Fruit fly (Drosophila melanogaster) whole organism, embryonic: Measurements from ENCODE around the gene Pxd.

Source experiments
- Abd-B ChIP-seq: fragments of 200-800 bp; sonication (Bioruptor generic); optimal IDR thresholded peaks from 2 replicates; lab custom pipeline; 2018; ENCODE audit warnings: missing biosample characterization, mild to moderate bottlenecking, missing genetic modification characterization, moderate library complexity
- Bdp1 ChIP-seq: fragments of 200-800 bp; sonication (Bioruptor generic); optimal IDR thresholded peaks from 3 replicates; lab custom pipeline; 2016; ENCODE audit warnings: missing biosample characterization, missing genetic modification characterization
- BtbVII ChIP-seq: fragments of 200-800 bp; sonication (Bioruptor generic); optimal IDR thresholded peaks from 3 replicates; lab custom pipeline; 2017; ENCODE audit warnings: missing biosample characterization, mild to moderate bottlenecking, missing genetic modification characterization
- CG1024 ChIP-seq: fragments of 200-800 bp; sonication (Bioruptor generic); IDR thresholded peaks from 2 replicates; pipeline ENCODE4 v1.3.6; 2022; ENCODE audit warnings: missing biosample characterization, missing genetic modification characterization
- CG11247 ChIP-seq: fragments of 200-800 bp; sonication (Bioruptor generic); IDR thresholded peaks from 2 replicates; pipeline ENCODE4 v1.3.6; 2022; ENCODE audit warnings: missing biosample characterization, missing genetic modification characterization
- CG11696 ChIP-seq: fragments of 200-800 bp; sonication (Bioruptor generic); IDR thresholded peaks from 2 replicates; pipeline ENCODE4 v1.3.6; 2022; ENCODE audit warnings: missing biosample characterization, missing genetic modification characterization
- CG12071 ChIP-seq: fragments of 200-800 bp; sonication (Bioruptor generic); optimal IDR thresholded peaks from 3 replicates; lab custom pipeline; 2018; ENCODE audit warnings: missing biosample characterization, mild to moderate bottlenecking, missing genetic modification characterization
- CG15011 ChIP-seq: fragments of 200-800 bp; sonication (Bioruptor generic); optimal IDR thresholded peaks from 3 replicates; lab custom pipeline; 2018; ENCODE audit warnings: missing biosample characterization, mild to moderate bottlenecking, missing genetic modification characterization
- CG16863 ChIP-seq: fragments of 200-800 bp; sonication (Bioruptor generic); optimal IDR thresholded peaks from 3 replicates; lab custom pipeline; 2016; ENCODE audit warnings: missing biosample characterization, missing genetic modification characterization
- CG17612 ChIP-seq: fragments of 200-800 bp; sonication (Bioruptor generic); IDR thresholded peaks from 2 replicates; pipeline ENCODE4 v1.3.6; 2022; ENCODE audit warnings: missing biosample characterization, missing genetic modification characterization
- CG17829 ChIP-seq: fragments of 200-800 bp; optimal IDR thresholded peaks from 2 replicates; lab custom pipeline; 2019; ENCODE audit warnings: missing biosample characterization, mild to moderate bottlenecking, missing genetic modification characterization, moderate library complexity
- CG18011 ChIP-seq: fragments of 200-800 bp; sonication (Bioruptor generic); optimal IDR thresholded peaks from 2 replicates; lab custom pipeline; 2017; ENCODE audit warnings: missing biosample characterization, missing genetic modification characterization, mild to moderate bottlenecking, moderate library complexity, missing genotype
- CG18599 ChIP-seq: fragments of 200-800 bp; sonication (Bioruptor generic); optimal IDR thresholded peaks from 3 replicates; lab custom pipeline; 2017; ENCODE audit warnings: missing biosample characterization, missing genetic modification characterization, mild to moderate bottlenecking, moderate library complexity, missing genetic modification reagents
- CG32532 ChIP-seq: fragments of 200-800 bp; sonication (Bioruptor generic); IDR thresholded peaks from 2 replicates; pipeline ENCODE4 v1.3.6; 2022; ENCODE audit warnings: missing biosample characterization, missing genetic modification characterization
- CG32772 ChIP-seq: fragments of 200-800 bp; sonication (Bioruptor generic); IDR thresholded peaks from 2 replicates; pipeline ENCODE4 v1.3.6; 2022; ENCODE audit warnings: missing biosample characterization, missing genetic modification characterization
- CG4707 ChIP-seq: fragments of 200-800 bp; sonication (Bioruptor generic); optimal IDR thresholded peaks from 2 replicates; lab custom pipeline; 2018; ENCODE audit warnings: missing biosample characterization, mild to moderate bottlenecking, missing genetic modification characterization, moderate library complexity
- CG6175 ChIP-seq: fragments of 200-800 bp; sonication (Bioruptor generic); IDR thresholded peaks from 3 replicates; pipeline ENCODE4 v1.3.6; 2022; ENCODE audit warnings: missing biosample characterization, missing genetic modification characterization
- CG6689 ChIP-seq: fragments of 200-800 bp; sonication (Bioruptor generic); IDR thresholded peaks from 2 replicates; pipeline ENCODE4 v1.3.6; 2022; ENCODE audit warnings: missing biosample characterization, missing genetic modification characterization
- CG7357 ChIP-seq: fragments of 200-800 bp; sonication (Bioruptor generic); IDR thresholded peaks from 3 replicates; pipeline ENCODE4 v1.3.6; 2022; ENCODE audit warnings: missing biosample characterization, missing genetic modification characterization
- CG7556 ChIP-seq: fragments of 200-800 bp; sonication (Bioruptor generic); optimal IDR thresholded peaks from 2 replicates; lab custom pipeline; 2017; ENCODE audit warnings: missing biosample characterization, mild to moderate bottlenecking, missing genetic modification characterization
- CG8359 ChIP-seq: fragments of 200-800 bp; sonication (Bioruptor generic); optimal IDR thresholded peaks from 2 replicates; lab custom pipeline; 2017; ENCODE audit warnings: missing biosample characterization, mild to moderate bottlenecking, missing genetic modification characterization, borderline replicate concordance
- CG9817 ChIP-seq: fragments of 200-800 bp; sonication (Bioruptor generic); optimal IDR thresholded peaks from 2 replicates; lab custom pipeline; 2018; ENCODE audit warnings: missing biosample characterization, mild to moderate bottlenecking, missing genetic modification characterization, moderate library complexity
- CHES-1-like ChIP-seq: fragments of 200-800 bp; sonication (Bioruptor generic); optimal IDR thresholded peaks from 2 replicates; lab custom pipeline; 2016; ENCODE audit warnings: missing biosample characterization, missing genetic modification characterization
- Eip74EF ChIP-seq, 2 experiments: fragments of 200-800 bp in 1 of 2; fragments of >200 bp in 1 of 2; sonication (Bioruptor generic) in 1 of 2; optimal IDR thresholded peaks; 2 replicates each; lab custom pipeline; 2017 to 2019; ENCODE audit warnings: missing biosample characterization in 2 of 2, missing genetic modification characterization in 2 of 2, mild to moderate bottlenecking in 1 of 2, moderate library complexity in 1 of 2
- Ets65A ChIP-seq: fragments of 200-800 bp; sonication (Bioruptor generic); peaks from one replicate; lab custom pipeline; 2016; ENCODE audit warnings: missing biosample characterization, missing genetic modification characterization
- HLH54F ChIP-seq: fragments of 200-800 bp; sonication (Bioruptor generic); optimal IDR thresholded peaks from 3 replicates; lab custom pipeline; 2016; ENCODE audit warnings: missing biosample characterization, missing genetic modification characterization
- Hey ChIP-seq: fragments of 200-800 bp; sonication (Bioruptor generic); optimal IDR thresholded peaks from 3 replicates; lab custom pipeline; 2018; ENCODE audit warnings: missing biosample characterization, mild to moderate bottlenecking, missing genetic modification characterization
- Jarid2 ChIP-seq: fragments of 200-800 bp; sonication (Bioruptor generic); optimal IDR thresholded peaks from 3 replicates; lab custom pipeline; 2017; ENCODE audit warnings: mild to moderate bottlenecking, missing biosample characterization, missing genetic modification reagents, missing genetic modification characterization
- Mes4 ChIP-seq: fragments of 200-800 bp; sonication (Bioruptor generic); optimal IDR thresholded peaks from 2 replicates; lab custom pipeline; 2016; ENCODE audit warnings: missing biosample characterization, missing genetic modification characterization
- NC2β ChIP-seq: fragments of 200-800 bp; sonication (Bioruptor generic); optimal IDR thresholded peaks from 2 replicates; lab custom pipeline; 2016; ENCODE audit warnings: missing biosample characterization, missing genetic modification characterization
- Neu2 ChIP-seq: fragments of 200-800 bp; sonication (Bioruptor generic); optimal IDR thresholded peaks from 3 replicates; lab custom pipeline; 2016; ENCODE audit warnings: missing biosample characterization, missing genetic modification characterization, borderline replicate concordance
- NfI ChIP-seq: fragments of 200-800 bp; sonication (Bioruptor generic); optimal IDR thresholded peaks from 3 replicates; lab custom pipeline; 2018; ENCODE audit warnings: missing biosample characterization, mild to moderate bottlenecking, missing genetic modification characterization, moderate library complexity
- Pdp1 ChIP-seq, 2 experiments: fragments of 200-800 bp; sonication (Bioruptor generic); optimal IDR thresholded peaks; 3 replicates each; lab custom pipeline; 2016; ENCODE audit warnings: missing biosample characterization in 2 of 2, missing genetic modification characterization in 2 of 2, mild to moderate bottlenecking in 1 of 2, moderate library complexity in 1 of 2
- Ptx1 ChIP-seq: fragments of 200-800 bp; sonication (Bioruptor generic); IDR thresholded peaks from 2 replicates; pipeline ENCODE4 v1.3.6; 2022; ENCODE audit warnings: missing biosample characterization, missing genetic modification characterization
- Stat92E ChIP-seq, 3 experiments: fragments of >200 bp in 2 of 3; fragments of 200-800 bp in 1 of 3; sonication (Bioruptor generic) in 1 of 3; optimal IDR thresholded peaks; 2 replicates each; lab custom pipeline; 2017 to 2019; ENCODE audit warnings: missing biosample characterization in 3 of 3, missing genetic modification characterization in 3 of 3, mild to moderate bottlenecking in 1 of 3, moderate library complexity in 1 of 3
- Taf1 ChIP-seq: fragments of 200-800 bp; sonication (Bioruptor generic); IDR thresholded peaks from 2 replicates; pipeline ENCODE4 v1.3.6; 2022; ENCODE audit warnings: missing biosample characterization, missing genetic modification characterization
- Xrp1 ChIP-seq: fragments of 200-800 bp; sonication (Bioruptor generic); IDR thresholded peaks from 2 replicates; pipeline ENCODE4 v1.3.6; 2022; ENCODE audit warnings: missing biosample characterization, missing genetic modification characterization
- YL-1 ChIP-seq: fragments of 200-800 bp; sonication (Bioruptor generic); optimal IDR thresholded peaks from 3 replicates; lab custom pipeline; 2017; ENCODE audit warnings: missing biosample characterization, mild to moderate bottlenecking, missing genetic modification characterization
- ab ChIP-seq: fragments of 200-800 bp; sonication (Bioruptor generic); optimal IDR thresholded peaks from 2 replicates; lab custom pipeline; 2016; ENCODE audit warnings: missing biosample characterization, missing genetic modification characterization
- abd-A ChIP-seq: fragments of 200-800 bp; sonication (Bioruptor generic); optimal IDR thresholded peaks from 3 replicates; lab custom pipeline; 2019; ENCODE audit warnings: missing biosample characterization, mild to moderate bottlenecking, missing genetic modification characterization, moderate library complexity
- chm ChIP-seq: fragments of 200-800 bp; sonication (Bioruptor generic); IDR thresholded peaks from 2 replicates; pipeline ENCODE4 v1.3.6; 2022; ENCODE audit warnings: missing biosample characterization, missing genetic modification characterization
- dmrt99B ChIP-seq: fragments of 200-800 bp; sonication (Bioruptor generic); optimal IDR thresholded peaks from 2 replicates; lab custom pipeline; 2018; ENCODE audit warnings: missing biosample characterization, mild to moderate bottlenecking, missing genetic modification characterization, moderate library complexity
- exex ChIP-seq: fragments of 200-800 bp; sonication (Bioruptor generic); optimal IDR thresholded peaks from 4 replicates; lab custom pipeline; 2018; ENCODE audit warnings: missing biosample characterization, mild to moderate bottlenecking, missing genetic modification characterization, moderate library complexity
- jing ChIP-seq: fragments of 200-800 bp; sonication (Bioruptor generic); optimal IDR thresholded peaks from 2 replicates; lab custom pipeline; 2018; ENCODE audit warnings: missing biosample characterization, mild to moderate bottlenecking, missing genetic modification characterization
- lov ChIP-seq, 2 experiments: fragments of 200-800 bp in 1 of 2; fragments of >200 bp in 1 of 2; sonication (Bioruptor generic) in 1 of 2; IDR thresholded peaks in 1 of 2; optimal IDR thresholded peaks in 1 of 2; 2 replicates in 1 of 2; 3 replicates in 1 of 2; pipeline versions ENCODE4 v1.3.6 to Lab custom; 2017 to 2022; ENCODE audit warnings: missing biosample characterization in 1 of 2, missing genetic modification characterization in 1 of 2
- nom ChIP-seq: fragments of 200-800 bp; sonication (Bioruptor generic); optimal IDR thresholded peaks from 2 replicates; lab custom pipeline; 2017; ENCODE audit warnings: missing biosample characterization, missing genetic modification characterization, mild to moderate bottlenecking, moderate library complexity, missing genetic modification reagents
- so ChIP-seq: fragments of 200-800 bp; sonication (Bioruptor generic); IDR thresholded peaks from 3 replicates; pipeline ENCODE4 v1.3.6; 2022; ENCODE audit warnings: missing biosample characterization, missing genetic modification characterization
- wdn ChIP-seq: fragments of 200-800 bp; sonication (Bioruptor generic); IDR thresholded peaks from 2 replicates; pipeline ENCODE4 v1.3.6; 2022; ENCODE audit warnings: missing biosample characterization, missing genetic modification characterization

The Pxd gene

dm6 chr3R:17056183-17056904, 42.0 kb downstream of the Pxd start (continued):
- no peak for TF ChIP-seq CG17612
- TF ChIP-seq CG18599 (GFP tag; lab: Kevin White, UChicago) = peak; percentile 47
- no peak for TF ChIP-seq CG1024 (GFP tag; lab: Robert Waterston, UW)
- TF ChIP-seq jing (GFP tag; lab: Kevin White, UChicago) = no peak
- TF ChIP-seq CG32532 (GFP tag; lab: Robert Waterston, UW) = peak; percentile 12; the same call in 1 of the 2 replicates
- TF ChIP-seq Bdp1 = peak; percentile 17
- 0 out of 3 replicates have a peak, but pooled peaks have one; percentile 68 for TF ChIP-seq so (GFP tag; lab: Robert Waterston, UW)
- TF ChIP-seq CG11247 (GFP tag; lab: Robert Waterston, UW) = 0 out of 2 replicates have a peak, but pooled peaks have one; percentile 29
- TF ChIP-seq ab (GFP tag; lab: Kevin White, UChicago) = no peak
- peak; percentile 97 for TF ChIP-seq CG6175 (GFP tag; lab: Robert Waterston, UW)
- TF ChIP-seq CG15011 = no peak
- no peak for TF ChIP-seq CG7556 (GFP tag; lab: Kevin White, UChicago)
- peak; percentile 37 for TF ChIP-seq CHES-1-like (GFP tag; lab: Kevin White, UChicago)
- peak; percentile 82 for TF ChIP-seq BtbVII (GFP tag; lab: Kevin White, UChicago)
- no peak for TF ChIP-seq Xrp1 (GFP tag; lab: Robert Waterston, UW)
- TF ChIP-seq CG12071 (GFP tag; lab: Kevin White, UChicago) = no peak
- TF ChIP-seq exex = peak; percentile 57
- no peak for TF ChIP-seq Taf1 (GFP tag; lab: Robert Waterston, UW)
- no peak for TF ChIP-seq Mes4 (GFP tag; lab: Kevin White, UChicago)
- peak; percentile 100 for TF ChIP-seq abd-A
- TF ChIP-seq CG8359 (GFP tag; lab: Kevin White, UChicago) = no peak
- peak; percentile 15 for TF ChIP-seq dmrt99B (tag; lab: Kevin White, UChicago)
- no peak for TF ChIP-seq CG11696
- no peak for TF ChIP-seq HLH54F (GFP tag; lab: Kevin White, UChicago)
- TF ChIP-seq Ets65A (GFP tag; lab: Kevin White, UChicago) = peak; percentile 31
- TF ChIP-seq CG6689 (GFP tag; lab: Robert Waterston, UW) = no peak
- TF ChIP-seq nom (GFP tag; lab: Kevin White, UChicago) = peak; percentile 76
- TF ChIP-seq lov (optimal IDR thresholded peaks at IDR 0.05; lab: Kevin White, UChicago) = no peak
- TF ChIP-seq lov (GFP tag; IDR thresholded peaks at IDR 0.05; lab: Robert Waterston, UW) = 0 out of 3 replicates have a peak, but pooled peaks have one; percentile 59
- no peak; the same call in 1 of the 2 replicates for TF ChIP-seq CG32772 (GFP tag; lab: Robert Waterston, UW)
- peak; percentile 15 for TF ChIP-seq Jarid2 (GFP tag; lab: Kevin White, UChicago)
- no peak for TF ChIP-seq YL-1
- TF ChIP-seq chm (GFP tag; lab: Robert Waterston, UW) = no peak; the same call in none of the 2 replicates
- no peak for TF ChIP-seq CG7357
- TF ChIP-seq Ptx1 (GFP tag; lab: Robert Waterston, UW) = no peak
- TF ChIP-seq Abd-B (GFP tag; lab: Kevin White, UChicago) = peak; percentile 72
- peak; percentile 15 for TF ChIP-seq NC2β (GFP tag; lab: Kevin White, UChicago)
- no peak for TF ChIP-seq CG16863 (GFP tag; lab: Kevin White, UChicago)
- TF ChIP-seq NfI (GFP tag; lab: Kevin White, UChicago) = no peak
- TF ChIP-seq CG18011 (GFP tag; lab: Kevin White, UChicago) = no peak
- no peak for TF ChIP-seq CG9817 (tag; lab: Kevin White, UChicago)
- TF ChIP-seq Eip74EF (GFP tag; optimal IDR thresholded peaks at IDR 0.05; lab: Kevin White, UChicago) = peak in 1 of 2 experiments; percentile 46
- peak; percentile 71 for TF ChIP-seq Hey (tag; lab: Kevin White, UChicago)
- TF ChIP-seq CG4707 (GFP tag; lab: Kevin White, UChicago) = no peak
- no peak for TF ChIP-seq Neu2 (GFP tag; lab: Kevin White, UChicago)
- 0 out of 2 replicates have a peak, but pooled peaks have one; percentile 7 for TF ChIP-seq wdn (GFP tag; lab: Robert Waterston, UW)
- TF ChIP-seq Stat92E (GFP tag; optimal IDR thresholded peaks at IDR 0.05; lab: Kevin White, UChicago) = no peak
- TF ChIP-seq Pdp1 (GFP tag; optimal IDR thresholded peaks at IDR 0.05; lab: Kevin White, UChicago) = peak in 1 of 2 experiments; percentile 99
- peak; percentile 19 for TF ChIP-seq CG17829 (tag; lab: Kevin White, UChicago)
